Worm (Caenorhabditis elegans) whole organism, L1 larva: ENCODE measurements around the gene D2096.12.

Experiments used
- C34B4.2 ChIP-seq: sonication (generic microtip); optimal IDR thresholded peaks from 2 replicates; lab custom pipeline; 2017; ENCODE audit warnings: mild to moderate bottlenecking, missing genetic modification characterization, missing compliant biosample characterization
- Y116A8C.19 ChIP-seq: sonication (generic microtip); optimal IDR thresholded peaks from 2 replicates; lab custom pipeline; 2016; ENCODE audit warnings: missing compliant biosample characterization, missing genetic modification characterization, borderline replicate concordance
- aha-1 ChIP-seq: fragments of 150-350 bp; optimal IDR thresholded peaks from 2 replicates; lab custom pipeline; 2014; ENCODE audit warnings: missing biosample characterization, missing genetic modification characterization
- aly-2 ChIP-seq: fragments of 150-350 bp; optimal IDR thresholded peaks from 2 replicates; lab custom pipeline; 2014; ENCODE audit warnings: missing biosample characterization, missing genetic modification characterization
- ama-1 ChIP-seq: fragments of 150-350 bp; optimal IDR thresholded peaks from 2 replicates; lab custom pipeline; 2014
- ceh-63 ChIP-seq: fragments of 200-800 bp; sonication (Bioruptor generic); optimal IDR thresholded peaks from 2 replicates; lab custom pipeline; 2018; ENCODE audit warnings: mild to moderate bottlenecking, missing genetic modification characterization, missing compliant biosample characterization
- ceh-90 ChIP-seq: sonication (generic microtip); optimal IDR thresholded peaks from 2 replicates; lab custom pipeline; 2016; ENCODE audit warnings: missing genetic modification characterization, missing compliant biosample characterization
- efl-3 ChIP-seq: fragments of 200-800 bp; sonication (Bioruptor generic); optimal IDR thresholded peaks from 2 replicates; lab custom pipeline; 2018; ENCODE audit warnings: mild to moderate bottlenecking, missing genetic modification characterization, missing compliant biosample characterization
- egl-27 ChIP-seq, 2 experiments: fragments of 150-350 bp in 1 of 2; sonication (generic microtip); optimal IDR thresholded peaks; 3 replicates each; lab custom pipeline; 2017 to 2018; ENCODE audit warnings: missing biosample characterization in 2 of 2, missing genetic modification characterization in 2 of 2, missing genetic modification reagents in 2 of 2
- elt-2 ChIP-seq: sonication (generic microtip); optimal IDR thresholded peaks from 2 replicates; lab custom pipeline; 2016; ENCODE audit warnings: missing genetic modification characterization, mild to moderate bottlenecking, inconsistent platforms, missing compliant biosample characterization, missing genetic modification reagents
- elt-3 ChIP-seq, 6 experiments: fragments of 150-350 bp in 1 of 6; sonication (generic microtip); optimal IDR thresholded peaks; 2 replicates each; lab custom pipeline; 2017 to 2018; ENCODE audit warnings: missing biosample characterization in 6 of 6, missing genetic modification characterization in 6 of 6, inconsistent platforms in 1 of 6
- fkh-8 ChIP-seq: sonication (generic microtip); optimal IDR thresholded peaks from 2 replicates; lab custom pipeline; 2016; ENCODE audit warnings: mild to moderate bottlenecking, missing genetic modification characterization, missing compliant biosample characterization
- fos-1 ChIP-seq: fragments of 150-350 bp; optimal IDR thresholded peaks from 2 replicates; lab custom pipeline; 2014; ENCODE audit warnings: missing biosample characterization, missing genetic modification characterization
- grh-1 ChIP-seq: fragments of 200-800 bp; sonication (Bioruptor generic); IDR thresholded peaks from 2 replicates; pipeline ENCODE4 v1.3.6; 2022; ENCODE audit warnings: missing genetic modification reagents, missing genetic modification characterization, missing compliant biosample characterization
- hlh-4 ChIP-seq: sonication (generic microtip); optimal IDR thresholded peaks from 2 replicates; lab custom pipeline; 2016; ENCODE audit warnings: mild to moderate bottlenecking, missing genetic modification characterization, missing compliant biosample characterization
- irx-1 ChIP-seq: sonication (generic microtip); optimal IDR thresholded peaks from 2 replicates; lab custom pipeline; 2016; ENCODE audit warnings: missing genetic modification characterization, missing compliant biosample characterization
- isw-1 ChIP-seq: fragments of 200-800 bp; sonication (Bioruptor generic); IDR thresholded peaks from 2 replicates; pipeline ENCODE4 v1.3.6; 2022; ENCODE audit warnings: missing genetic modification characterization, missing compliant biosample characterization
- jun-1 ChIP-seq: fragments of 150-350 bp; optimal IDR thresholded peaks from 2 replicates; lab custom pipeline; 2014; ENCODE audit warnings: missing biosample characterization, missing genetic modification reagents, missing genetic modification characterization
- lin-14 ChIP-seq: fragments of 200-800 bp; sonication (Bioruptor generic); optimal IDR thresholded peaks from 2 replicates; lab custom pipeline; 2018; ENCODE audit warnings: mild to moderate bottlenecking, missing genetic modification characterization, moderate library complexity, missing compliant biosample characterization
- lin-15B ChIP-seq: fragments of 150-350 bp; sonication (generic microtip); optimal IDR thresholded peaks from 3 replicates; lab custom pipeline; 2014; ENCODE audit warnings: missing biosample characterization, missing genetic modification characterization
- lin-39 ChIP-seq: fragments of 150-350 bp; optimal IDR thresholded peaks from 2 replicates; lab custom pipeline; 2014; ENCODE audit warnings: missing biosample characterization, missing genetic modification reagents, missing genetic modification characterization
- lsy-2 ChIP-seq, 2 experiments: fragments of 150-350 bp; optimal IDR thresholded peaks; 2 replicates each; lab custom pipeline; 2014; ENCODE audit warnings: missing biosample characterization in 2 of 2, missing genetic modification characterization in 2 of 2
- mab-9 ChIP-seq: fragments of 200-800 bp; sonication (Bioruptor generic); IDR thresholded peaks from 2 replicates; pipeline ENCODE4 v1.3.6; 2022; ENCODE audit warnings: missing genetic modification reagents, missing genetic modification characterization, missing compliant biosample characterization
- mdl-1 ChIP-seq, 2 experiments: fragments of 150-350 bp; optimal IDR thresholded peaks; 2 replicates each; lab custom pipeline; 2014 to 2017; ENCODE audit warnings: missing biosample characterization in 2 of 2, missing genetic modification characterization in 2 of 2, inconsistent platforms in 1 of 2
- mep-1 ChIP-seq: fragments of 150-350 bp; optimal IDR thresholded peaks from 2 replicates; lab custom pipeline; 2014; ENCODE audit warnings: missing biosample characterization, missing genetic modification characterization
- nhr-71 ChIP-seq: sonication (generic microtip); optimal IDR thresholded peaks from 2 replicates; lab custom pipeline; 2016; ENCODE audit warnings: mild to moderate bottlenecking, missing genetic modification characterization, moderate library complexity, missing compliant biosample characterization
- nhr-84 ChIP-seq: sonication (generic microtip); optimal IDR thresholded peaks from 2 replicates; lab custom pipeline; 2017; ENCODE audit warnings: missing biosample characterization, missing genetic modification characterization
- snu-23 ChIP-seq: sonication (generic microtip); optimal IDR thresholded peaks from 2 replicates; lab custom pipeline; 2016; ENCODE audit warnings: missing genetic modification characterization, missing compliant biosample characterization
- sox-4 ChIP-seq: sonication (generic microtip); optimal IDR thresholded peaks from 2 replicates; lab custom pipeline; 2016; ENCODE audit warnings: missing genetic modification characterization, missing compliant biosample characterization
- tbx-2 ChIP-seq: sonication (generic microtip); optimal IDR thresholded peaks from 2 replicates; lab custom pipeline; 2016; ENCODE audit warnings: missing genetic modification characterization, missing compliant biosample characterization
- tlp-1 ChIP-seq: fragments of 150-350 bp; optimal IDR thresholded peaks from 2 replicates; lab custom pipeline; 2014; ENCODE audit warnings: missing biosample characterization, missing genetic modification characterization
- unc-130 ChIP-seq: fragments of 150-350 bp; optimal IDR thresholded peaks from 2 replicates; lab custom pipeline; 2017; ENCODE audit warnings: missing biosample characterization, missing genetic modification characterization, inconsistent platforms
- unc-30 ChIP-seq: sonication (generic microtip); optimal IDR thresholded peaks from 2 replicates; lab custom pipeline; 2017; ENCODE audit warnings: missing biosample characterization, missing genetic modification characterization
- unc-86 ChIP-seq: sonication (generic microtip); optimal IDR thresholded peaks from 2 replicates; lab custom pipeline; 2016; ENCODE audit warnings: missing genetic modification characterization, missing compliant biosample characterization
- unc-98 ChIP-seq: fragments of 200-800 bp; sonication (Bioruptor generic); IDR thresholded peaks from 2 replicates; pipeline ENCODE4 v1.3.6; 2022; ENCODE audit warnings: missing genetic modification characterization, missing compliant biosample characterization
- xbp-1 ChIP-seq: sonication (generic microtip); optimal IDR thresholded peaks from 2 replicates; lab custom pipeline; 2016; ENCODE audit warnings: missing genetic modification characterization, missing compliant biosample characterization
- zag-1 ChIP-seq: fragments of 150-350 bp; optimal IDR thresholded peaks from 2 replicates; lab custom pipeline; 2014; ENCODE audit warnings: missing biosample characterization, missing genetic modification characterization
- zip-4 ChIP-seq: fragments of 200-800 bp; sonication (Bioruptor generic); optimal IDR thresholded peaks from 2 replicates; lab custom pipeline; 2018; ENCODE audit warnings: mild to moderate bottlenecking, missing genetic modification characterization, moderate library complexity, missing compliant biosample characterization
- ztf-11 ChIP-seq, 2 experiments: sonication (generic microtip); optimal IDR thresholded peaks; 2 replicates each; lab custom pipeline; 2016 to 2017; ENCODE audit warnings: missing genetic modification characterization in 2 of 2, missing biosample characterization in 1 of 2, missing compliant biosample characterization in 1 of 2
- ztf-4 ChIP-seq: fragments of 150-350 bp; optimal IDR thresholded peaks from 2 replicates; lab custom pipeline; 2014; ENCODE audit warnings: missing biosample characterization, missing genetic modification characterization

The D2096.12 gene

DNA sequence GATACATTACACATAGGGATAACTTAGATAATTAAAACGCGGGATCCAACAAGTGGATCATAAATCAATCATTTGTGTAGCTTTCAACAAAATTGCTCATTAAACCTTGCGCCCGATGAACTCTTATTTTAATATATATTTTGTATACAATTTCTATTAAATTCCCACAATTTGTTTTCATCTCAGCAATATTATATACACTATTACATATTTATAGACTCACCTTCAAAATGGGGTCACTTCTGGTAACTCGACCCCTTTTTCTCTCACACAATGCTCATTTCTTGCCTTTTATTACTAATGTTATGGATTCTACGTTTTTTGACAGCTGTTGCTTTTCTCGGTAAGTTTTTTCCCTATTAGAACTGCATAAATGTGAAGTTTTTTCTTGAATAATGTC lies 23.6 kb upstream of the D2096.12 start, which contains the start of gene lgc-6:
Gene lgc-6 (plus strand): TSS at position 301 of the 400 bp plus-strand sequence.
- TF ChIP-seq tbx-2 (tag; lab: Kevin White, UChicago) (no peak), sox-4 (no peak), xbp-1 (tag; lab: Kevin White, UChicago) (no peak), zag-1 (tag; lab: Kevin White, UChicago) (no peak), lin-39 (tag; lab: Kevin White, UChicago) (no peak), mdl-1 (tag; optimal IDR thresholded peaks at IDR 0.05; lab: Kevin White, UChicago) (no peak), egl-27 (tag; optimal IDR thresholded peaks at IDR 0.05; lab: Kevin White, UChicago) (no peak), C34B4.2 (no peak), mab-9 (GFP tag; lab: Robert Waterston, UW) (no peak), elt-3 (tag; optimal IDR thresholded peaks at IDR 0.05; lab: Kevin White, UChicago) (no peak), zip-4 (no peak), unc-30 (tag; lab: Kevin White, UChicago) (no peak), irx-1 (no peak)

ce11 chrIV:8342385-8342784 lies 20.9 kb upstream of the D2096.12 start, which contains the start of gene lgc-5:
Gene lgc-5, plus strand, starts transcription at chrIV:8342685.
- no peak for TF ChIP-seq jun-1
- no peak for TF ChIP-seq lin-15B (tag; lab: Kevin White, UChicago)
- no peak for TF ChIP-seq unc-98 (GFP tag; lab: Robert Waterston, UW)
- TF ChIP-seq nhr-84, result no peak
- TF ChIP-seq ztf-4 (tag; lab: Kevin White, UChicago), result no peak
- TF ChIP-seq unc-86 (tag; lab: Kevin White, UChicago), result no peak
- no peak for TF ChIP-seq fos-1 (tag; lab: Kevin White, UChicago)
- no peak for TF ChIP-seq grh-1
- TF ChIP-seq hlh-4 (tag; lab: Kevin White, UChicago), result no peak
- no peak for TF ChIP-seq unc-130 (tag; lab: Kevin White, UChicago)
- no peak for TF ChIP-seq elt-2 (tag; lab: Kevin White, UChicago)

- TF ChIP-seq isw-1 (GFP tag; lab: Robert Waterston, UW) (no peak), fkh-8 (tag; lab: Kevin White, UChicago) (no peak), efl-3 (GFP tag; lab: Kevin White, UChicago) (no peak), ztf-11 (tag; optimal IDR thresholded peaks at IDR 0.05; lab: Kevin White, UChicago) (no peak), lin-14 (GFP tag; lab: Kevin White, UChicago) (no peak), nhr-71 (tag; lab: Kevin White, UChicago) (no peak), tlp-1 (no peak), snu-23 (GFP tag; lab: Kevin White, UChicago) (no peak), lsy-2 (tag; optimal IDR thresholded peaks at IDR 0.05; lab: Kevin White, UChicago) (no peak), C34B4.2 (no peak), tbx-2 (tag; lab: Kevin White, UChicago) (no peak), unc-130 (tag; lab: Kevin White, UChicago) (no peak)
Observed at ce11 chrIV:8345518-8345917, 17.7 kb upstream of the D2096.12 start, which contains the start of gene F17E9.5. Gene F17E9.5, plus strand, starts transcription at chrIV:8345818.

DNA sequence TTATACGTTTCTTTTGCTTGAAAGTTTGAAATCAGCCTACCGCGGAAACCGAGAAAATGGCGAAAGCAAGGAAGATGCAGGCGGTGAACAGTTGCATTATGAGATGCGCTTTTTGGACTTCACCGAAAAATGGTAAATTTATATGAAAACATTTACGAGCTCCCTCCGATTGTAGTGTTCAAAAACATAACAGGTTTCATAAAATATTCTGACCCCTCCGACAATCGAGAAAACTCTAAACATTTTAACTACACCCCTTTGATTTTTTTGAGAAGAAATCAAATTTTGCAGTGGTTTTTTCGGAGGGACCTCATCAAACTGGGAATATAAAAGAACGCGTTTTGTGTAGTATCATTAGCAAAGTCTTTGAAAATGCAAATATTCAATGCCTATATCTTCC lies 16.2 kb upstream of the D2096.12 start, which contains the start of the genes F17E9.18 and F17E9.15:
Gene F17E9.18 (minus strand): TSS at position 101 of the 400 bp plus-strand sequence.
Gene F17E9.15 (plus strand): TSS at position 368 of the 400 bp plus-strand sequence.
- no peak for TF ChIP-seq elt-2 (tag; lab: Kevin White, UChicago)
- no peak for TF ChIP-seq ama-1 (lab: Kevin White, UChicago)
- no peak for TF ChIP-seq zag-1 (tag; lab: Kevin White, UChicago)
- no peak for TF ChIP-seq Y116A8C.19 (tag; lab: Kevin White, UChicago)
- no peak for TF ChIP-seq mdl-1 (tag; optimal IDR thresholded peaks at IDR 0.05; lab: Kevin White, UChicago)
- TF ChIP-seq mep-1 (tag; lab: Kevin White, UChicago), result no peak
- TF ChIP-seq ceh-63 (GFP tag; lab: Kevin White, UChicago), result no peak
- no peak for TF ChIP-seq aha-1 (tag; lab: Kevin White, UChicago)
- TF ChIP-seq fkh-8 (tag; lab: Kevin White, UChicago), result no peak
- TF ChIP-seq jun-1, result no peak
- no peak for TF ChIP-seq aly-2
- TF ChIP-seq ceh-90 (tag; lab: Kevin White, UChicago), result no peak
